Worm (Caenorhabditis elegans) whole organism, L4/young adult: Measurements from ENCODE around the gene mcm-5.

Experiments
- W03F9.2 ChIP-seq: fragments of 150-350 bp; optimal IDR thresholded peaks from 2 replicates; lab custom pipeline; 2014; ENCODE audit warnings: missing biosample characterization, missing genetic modification characterization
- dao-5 ChIP-seq: sonication (generic microtip); optimal IDR thresholded peaks from 2 replicates; lab custom pipeline; 2016; ENCODE audit warnings: missing genotype, missing genetic modification characterization, moderate library complexity, missing compliant biosample characterization
- him-1 ChIP-seq: sonication (generic microtip); optimal IDR thresholded peaks from 2 replicates; lab custom pipeline; 2016; ENCODE audit warnings: missing genotype, missing genetic modification reagents, missing genetic modification characterization, missing compliant biosample characterization

- TF ChIP-seq him-1 (tag; lab: Kevin White, UChicago) (no peak), W03F9.2 (no peak), dao-5 (tag; lab: Kevin White, UChicago) (no peak)
Observed at ce11 chrIII:4242225-4242862, 48.7 kb downstream of the mcm-5 start, which contains the start of gene F43C1.7.
